Worm (Caenorhabditis elegans) whole organism, L1 larva: ENCODE measurements around the gene C01G10.5.
A peak's percentile ranks its signal among the peaks of the same experiment; 100 is the strongest.

ENCODE experiments used
- C04F5.9 ChIP-seq: sonication (generic microtip); optimal IDR thresholded peaks from 2 replicates; lab custom pipeline; 2016; ENCODE audit warnings: missing genetic modification characterization, missing compliant biosample characterization
- C16A3.4 ChIP-seq: fragments of 150-350 bp; optimal IDR thresholded peaks from 2 replicates; lab custom pipeline; 2014; ENCODE audit warnings: missing biosample characterization, missing genetic modification characterization
- F16B12.6 ChIP-seq: fragments of 150-350 bp; optimal IDR thresholded peaks from 2 replicates; lab custom pipeline; 2014; ENCODE audit warnings: missing biosample characterization, missing genetic modification characterization
- aha-1 ChIP-seq: fragments of 150-350 bp; optimal IDR thresholded peaks from 2 replicates; lab custom pipeline; 2014; ENCODE audit warnings: missing biosample characterization, missing genetic modification characterization
- aly-2 ChIP-seq: fragments of 150-350 bp; optimal IDR thresholded peaks from 2 replicates; lab custom pipeline; 2014; ENCODE audit warnings: missing biosample characterization, missing genetic modification characterization
- ama-1 ChIP-seq: fragments of 150-350 bp; optimal IDR thresholded peaks from 2 replicates; lab custom pipeline; 2014
- ceh-63 ChIP-seq: fragments of 200-800 bp; sonication (Bioruptor generic); optimal IDR thresholded peaks from 2 replicates; lab custom pipeline; 2018; ENCODE audit warnings: mild to moderate bottlenecking, missing genetic modification characterization, missing compliant biosample characterization
- ceh-82 ChIP-seq, 3 experiments: fragments of 150-350 bp in 1 of 3; sonication (generic microtip) in 2 of 3; optimal IDR thresholded peaks; 2 replicates each; lab custom pipeline; 2014 to 2017; ENCODE audit warnings: missing biosample characterization in 3 of 3, missing genetic modification characterization in 3 of 3
- ceh-90 ChIP-seq: sonication (generic microtip); optimal IDR thresholded peaks from 2 replicates; lab custom pipeline; 2016; ENCODE audit warnings: missing genetic modification characterization, missing compliant biosample characterization
- efl-1 ChIP-seq, 4 experiments: fragments of 150-350 bp; optimal IDR thresholded peaks in 3 of 4; peaks in 1 of 4; 1 replicate in 1 of 4; 2 replicates in 3 of 4; lab custom pipeline; 2014; ENCODE audit warnings: missing biosample characterization in 2 of 4, missing genetic modification characterization in 2 of 4, missing genetic modification reagents in 2 of 4
- efl-3 ChIP-seq: fragments of 200-800 bp; sonication (Bioruptor generic); optimal IDR thresholded peaks from 2 replicates; lab custom pipeline; 2018; ENCODE audit warnings: mild to moderate bottlenecking, missing genetic modification characterization, missing compliant biosample characterization
- egl-27 ChIP-seq, 2 experiments: fragments of 150-350 bp in 1 of 2; sonication (generic microtip); optimal IDR thresholded peaks; 3 replicates each; lab custom pipeline; 2017 to 2018; ENCODE audit warnings: missing biosample characterization in 2 of 2, missing genetic modification characterization in 2 of 2, missing genetic modification reagents in 2 of 2
- fkh-10 ChIP-seq: sonication (generic microtip); optimal IDR thresholded peaks from 2 replicates; lab custom pipeline; 2017; ENCODE audit warnings: missing biosample characterization, missing genetic modification reagents, missing genetic modification characterization
- fkh-4 ChIP-seq: sonication (generic microtip); optimal IDR thresholded peaks from 2 replicates; lab custom pipeline; 2016; ENCODE audit warnings: missing compliant biosample characterization, missing genetic modification characterization, borderline replicate concordance
- fos-1 ChIP-seq: fragments of 150-350 bp; optimal IDR thresholded peaks from 2 replicates; lab custom pipeline; 2014; ENCODE audit warnings: missing biosample characterization, missing genetic modification characterization
- grh-1 ChIP-seq: fragments of 200-800 bp; sonication (Bioruptor generic); IDR thresholded peaks from 2 replicates; pipeline ENCODE4 v1.3.6; 2022; ENCODE audit warnings: missing genetic modification reagents, missing genetic modification characterization, missing compliant biosample characterization
- hlh-17 ChIP-seq: fragments of 200-800 bp; sonication (Bioruptor generic); optimal IDR thresholded peaks from 2 replicates; lab custom pipeline; 2018; ENCODE audit warnings: missing genetic modification characterization, mild to moderate bottlenecking, missing compliant biosample characterization, moderate library complexity, borderline replicate concordance
- hlh-4 ChIP-seq: sonication (generic microtip); optimal IDR thresholded peaks from 2 replicates; lab custom pipeline; 2016; ENCODE audit warnings: mild to moderate bottlenecking, missing genetic modification characterization, missing compliant biosample characterization
- hpl-2 ChIP-seq: fragments of 150-350 bp; optimal IDR thresholded peaks from 2 replicates; lab custom pipeline; 2014; ENCODE audit warnings: missing biosample characterization, missing genetic modification reagents, missing genetic modification characterization
- isw-1 ChIP-seq: fragments of 200-800 bp; sonication (Bioruptor generic); IDR thresholded peaks from 2 replicates; pipeline ENCODE4 v1.3.6; 2022; ENCODE audit warnings: missing genetic modification characterization, missing compliant biosample characterization
- lin-14 ChIP-seq: fragments of 200-800 bp; sonication (Bioruptor generic); optimal IDR thresholded peaks from 2 replicates; lab custom pipeline; 2018; ENCODE audit warnings: mild to moderate bottlenecking, missing genetic modification characterization, moderate library complexity, missing compliant biosample characterization
- lin-15B ChIP-seq: fragments of 150-350 bp; sonication (generic microtip); optimal IDR thresholded peaks from 3 replicates; lab custom pipeline; 2014; ENCODE audit warnings: missing biosample characterization, missing genetic modification characterization
- lir-3 ChIP-seq: sonication (generic microtip); optimal IDR thresholded peaks from 2 replicates; lab custom pipeline; 2016; ENCODE audit warnings: mild to moderate bottlenecking, missing genetic modification characterization, moderate library complexity, missing compliant biosample characterization; ENCODE audit not compliant: poor library complexity
- lsy-2 ChIP-seq, 2 experiments: fragments of 150-350 bp; optimal IDR thresholded peaks; 2 replicates each; lab custom pipeline; 2014; ENCODE audit warnings: missing biosample characterization in 2 of 2, missing genetic modification characterization in 2 of 2
- mab-9 ChIP-seq: fragments of 200-800 bp; sonication (Bioruptor generic); IDR thresholded peaks from 2 replicates; pipeline ENCODE4 v1.3.6; 2022; ENCODE audit warnings: missing genetic modification reagents, missing genetic modification characterization, missing compliant biosample characterization
- mef-2 ChIP-seq: fragments of 150-350 bp; optimal IDR thresholded peaks from 2 replicates; lab custom pipeline; 2014; ENCODE audit warnings: missing biosample characterization, missing genetic modification characterization
- mep-1 ChIP-seq: fragments of 150-350 bp; optimal IDR thresholded peaks from 2 replicates; lab custom pipeline; 2014; ENCODE audit warnings: missing biosample characterization, missing genetic modification characterization
- nhr-11 ChIP-seq: fragments of 150-350 bp; optimal IDR thresholded peaks from 2 replicates; lab custom pipeline; 2014; ENCODE audit warnings: missing biosample characterization, missing genetic modification characterization
- nhr-20 ChIP-seq: sonication (generic microtip); optimal IDR thresholded peaks from 2 replicates; lab custom pipeline; 2016; ENCODE audit warnings: mild to moderate bottlenecking, missing genetic modification characterization, missing compliant biosample characterization
- nhr-76 ChIP-seq: sonication (generic microtip); optimal IDR thresholded peaks from 2 replicates; lab custom pipeline; 2017; ENCODE audit warnings: missing biosample characterization, missing genetic modification characterization
- nhr-77 ChIP-seq: fragments of 150-350 bp; optimal IDR thresholded peaks from 2 replicates; lab custom pipeline; 2014; ENCODE audit warnings: missing biosample characterization, missing genetic modification characterization
- nhr-84 ChIP-seq: sonication (generic microtip); optimal IDR thresholded peaks from 2 replicates; lab custom pipeline; 2017; ENCODE audit warnings: missing biosample characterization, missing genetic modification characterization
- nhr-90 ChIP-seq: sonication (generic microtip); optimal IDR thresholded peaks from 2 replicates; lab custom pipeline; 2016; ENCODE audit warnings: mild to moderate bottlenecking, missing genetic modification characterization, missing compliant biosample characterization; ENCODE audit not compliant: poor library complexity
- pag-3 ChIP-seq: sonication (generic microtip); optimal IDR thresholded peaks from 2 replicates; lab custom pipeline; 2017; ENCODE audit warnings: missing genetic modification characterization, mild to moderate bottlenecking, missing compliant biosample characterization, antibody characterized with exemption, borderline replicate concordance; ENCODE audit not compliant: insufficient read depth
- pax-3 ChIP-seq: fragments of 200-800 bp; sonication (Bioruptor generic); optimal IDR thresholded peaks from 2 replicates; lab custom pipeline; 2018; ENCODE audit warnings: mild to moderate bottlenecking, missing genetic modification characterization, moderate library complexity, missing compliant biosample characterization
- pqm-1 ChIP-seq: sonication (generic microtip); optimal IDR thresholded peaks from 3 replicates; lab custom pipeline; 2017; ENCODE audit warnings: missing biosample characterization, missing genetic modification characterization
- snpc-4 ChIP-seq: fragments of 150-350 bp; optimal IDR thresholded peaks from 2 replicates; lab custom pipeline; 2014; ENCODE audit warnings: missing biosample characterization, missing genetic modification characterization
- sox-4 ChIP-seq: sonication (generic microtip); optimal IDR thresholded peaks from 2 replicates; lab custom pipeline; 2016; ENCODE audit warnings: missing genetic modification characterization, missing compliant biosample characterization
- sptf-1 ChIP-seq: fragments of 150-350 bp; optimal IDR thresholded peaks from 2 replicates; lab custom pipeline; 2014; ENCODE audit warnings: missing biosample characterization, missing genetic modification characterization
- sup-37 ChIP-seq: fragments of 200-800 bp; sonication (Bioruptor generic); optimal IDR thresholded peaks from 2 replicates; lab custom pipeline; 2018; ENCODE audit warnings: mild to moderate bottlenecking, missing genetic modification characterization, missing compliant biosample characterization
- swsn-7 ChIP-seq: sonication (generic microtip); optimal IDR thresholded peaks from 2 replicates; lab custom pipeline; 2016; ENCODE audit warnings: missing genetic modification characterization, missing compliant biosample characterization
- tbx-2 ChIP-seq: sonication (generic microtip); optimal IDR thresholded peaks from 2 replicates; lab custom pipeline; 2016; ENCODE audit warnings: missing genetic modification characterization, missing compliant biosample characterization
- tlp-1 ChIP-seq: fragments of 150-350 bp; optimal IDR thresholded peaks from 2 replicates; lab custom pipeline; 2014; ENCODE audit warnings: missing biosample characterization, missing genetic modification characterization
- unc-130 ChIP-seq: fragments of 150-350 bp; optimal IDR thresholded peaks from 2 replicates; lab custom pipeline; 2017; ENCODE audit warnings: missing biosample characterization, missing genetic modification characterization, inconsistent platforms
- unc-30 ChIP-seq: sonication (generic microtip); optimal IDR thresholded peaks from 2 replicates; lab custom pipeline; 2017; ENCODE audit warnings: missing biosample characterization, missing genetic modification characterization
- unc-62 ChIP-seq: fragments of 150-350 bp; optimal IDR thresholded peaks from 2 replicates; lab custom pipeline; 2014; ENCODE audit warnings: missing biosample characterization, missing genetic modification reagents, missing genetic modification characterization
- unc-86 ChIP-seq: sonication (generic microtip); optimal IDR thresholded peaks from 2 replicates; lab custom pipeline; 2016; ENCODE audit warnings: missing genetic modification characterization, missing compliant biosample characterization
- unc-98 ChIP-seq: fragments of 200-800 bp; sonication (Bioruptor generic); IDR thresholded peaks from 2 replicates; pipeline ENCODE4 v1.3.6; 2022; ENCODE audit warnings: missing genetic modification characterization, missing compliant biosample characterization
- xbp-1 ChIP-seq: sonication (generic microtip); optimal IDR thresholded peaks from 2 replicates; lab custom pipeline; 2016; ENCODE audit warnings: missing genetic modification characterization, missing compliant biosample characterization
- zip-4 ChIP-seq: fragments of 200-800 bp; sonication (Bioruptor generic); optimal IDR thresholded peaks from 2 replicates; lab custom pipeline; 2018; ENCODE audit warnings: mild to moderate bottlenecking, missing genetic modification characterization, moderate library complexity, missing compliant biosample characterization

C01G10.5 gene

ce11 chrV:15087207-15087706 is 2.1 kb downstream of the C01G10.5 start, which contains the start of the genes C01G10.15 and C01G10.6:
C01G10.15 (minus strand) TSS chrV:15087307.
C01G10.6 (plus strand) TSS chrV:15087656.
- TF ChIP-seq nhr-77 (tag; lab: Kevin White, UChicago) = peak; percentile 52
- TF ChIP-seq ceh-63 (GFP tag; lab: Kevin White, UChicago) = no peak
- no peak for TF ChIP-seq tlp-1
- no peak for TF ChIP-seq grh-1 (GFP tag; lab: Robert Waterston, UW)
- no peak for TF ChIP-seq aha-1 (tag; lab: Kevin White, UChicago)
- TF ChIP-seq unc-98 (GFP tag; lab: Robert Waterston, UW) = no peak
- peak; percentile 39 for TF ChIP-seq lin-14 (GFP tag; lab: Kevin White, UChicago)
- TF ChIP-seq fos-1 (tag; lab: Kevin White, UChicago) = no peak
- TF ChIP-seq pax-3 = no peak
- TF ChIP-seq unc-30 = no peak
- TF ChIP-seq mab-9 (GFP tag; lab: Robert Waterston, UW) = no peak
- TF ChIP-seq aly-2 (tag; lab: Kevin White, UChicago) = no peak
- peak; percentile 29 for TF ChIP-seq tbx-2 (tag; lab: Kevin White, UChicago)
- no peak for TF ChIP-seq efl-1 (optimal IDR thresholded peaks at IDR 0.05; lab: Kevin White, UChicago)
- no peak for TF ChIP-seq efl-1 (GFP tag; optimal IDR thresholded peaks at IDR 0.05 in 1 of 2; lab: Kevin White, UChicago)
- TF ChIP-seq fkh-10 (GFP tag; lab: Kevin White, UChicago) = no peak
- no peak for TF ChIP-seq unc-62 (GFP tag; lab: Kevin White, UChicago)

DNA sequence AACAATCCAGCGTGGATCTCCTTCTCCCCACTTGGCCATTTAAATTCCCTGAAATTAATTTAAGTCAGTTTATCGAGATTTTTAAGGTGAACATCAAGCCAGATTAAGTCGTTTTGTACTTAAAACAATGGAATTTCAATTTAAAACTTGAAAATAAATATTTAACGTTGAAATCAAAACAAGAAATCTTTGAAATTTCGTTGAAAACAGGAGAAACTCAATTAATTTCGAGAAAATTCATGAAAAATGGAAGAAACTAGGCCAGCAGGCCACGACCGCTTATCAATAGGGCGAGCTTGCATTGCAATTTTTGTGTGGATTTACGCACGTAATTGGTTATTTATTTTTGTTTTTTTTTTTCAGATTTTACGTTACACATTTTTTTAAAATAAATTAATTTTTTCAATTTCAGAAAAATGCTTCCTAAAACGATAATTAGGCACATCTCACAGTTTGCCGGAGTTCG is 4.0 kb downstream of the C01G10.5 start, which contains the start of the genes ahsa-1 and C01G10.7:
ahsa-1 (minus strand) TSS at position 51 of the 466 bp plus-strand sequence.
C01G10.7 (plus strand) TSS at position 413 of the 466 bp plus-strand sequence.
- TF ChIP-seq ceh-90 (peak; percentile 92), ceh-63 (GFP tag; lab: Kevin White, UChicago) (no peak), fkh-4 (peak; percentile 94), mef-2 (no peak), nhr-11 (tag; lab: Kevin White, UChicago) (no peak), mep-1 (tag; lab: Kevin White, UChicago) (peak; percentile 96), sup-37 (GFP tag; lab: Kevin White, UChicago) (no peak), xbp-1 (tag; lab: Kevin White, UChicago) (peak; percentile 87), F16B12.6 (tag; lab: Kevin White, UChicago) (peak; percentile 48), isw-1 (GFP tag; lab: Robert Waterston, UW) (peak; percentile 87), aha-1 (tag; lab: Kevin White, UChicago) (peak; percentile 36), nhr-20 (tag; lab: Kevin White, UChicago) (peak; percentile 92), zip-4 (GFP tag; lab: Kevin White, UChicago) (peak; percentile 33), C04F5.9 (tag; lab: Kevin White, UChicago) (peak; percentile 88), nhr-76 (tag; lab: Kevin White, UChicago) (no peak), lin-15B (tag; lab: Kevin White, UChicago) (peak; percentile 99), nhr-90 (tag; lab: Kevin White, UChicago) (peak; percentile 95), ama-1 (lab: Kevin White, UChicago) (peak; percentile 25), sptf-1 (tag; lab: Kevin White, UChicago) (no peak), unc-130 (tag; lab: Kevin White, UChicago) (peak; percentile 63), fos-1 (tag; lab: Kevin White, UChicago) (peak; percentile 60), pax-3 (peak; percentile 99), nhr-84 (tag; lab: Kevin White, UChicago) (no peak), efl-3 (GFP tag; lab: Kevin White, UChicago) (no peak), pqm-1 (tag; lab: Kevin White, UChicago) (no peak), hlh-17 (GFP tag; lab: Kevin White, UChicago) (no peak), lir-3 (tag; lab: Kevin White, UChicago) (peak; percentile 97), hlh-4 (tag; lab: Kevin White, UChicago) (peak; percentile 34), sox-4 (tag; lab: Kevin White, UChicago) (peak; percentile 91), hpl-2 (GFP tag; lab: Kevin White, UChicago) (peak; percentile 60), ceh-82 (tag; optimal IDR thresholded peaks at IDR 0.05; lab: Kevin White, UChicago) (peak; percentile 83 to 91 (median 87)), unc-62 (GFP tag; lab: Kevin White, UChicago) (no peak), egl-27 (tag; optimal IDR thresholded peaks at IDR 0.05; lab: Kevin White, UChicago) (no peak), C16A3.4 (tag; lab: Kevin White, UChicago) (peak; percentile 93), unc-86 (tag; lab: Kevin White, UChicago) (peak; percentile 85), pag-3 (no peak), lsy-2 (tag; optimal IDR thresholded peaks at IDR 0.05; lab: Kevin White, UChicago) (peak; percentile 89 to 93), unc-30 (no peak), snpc-4 (tag; lab: Kevin White, UChicago) (peak; percentile 87), swsn-7 (tag; lab: Kevin White, UChicago) (peak; percentile 90)
